In the genomic region with DNA sequence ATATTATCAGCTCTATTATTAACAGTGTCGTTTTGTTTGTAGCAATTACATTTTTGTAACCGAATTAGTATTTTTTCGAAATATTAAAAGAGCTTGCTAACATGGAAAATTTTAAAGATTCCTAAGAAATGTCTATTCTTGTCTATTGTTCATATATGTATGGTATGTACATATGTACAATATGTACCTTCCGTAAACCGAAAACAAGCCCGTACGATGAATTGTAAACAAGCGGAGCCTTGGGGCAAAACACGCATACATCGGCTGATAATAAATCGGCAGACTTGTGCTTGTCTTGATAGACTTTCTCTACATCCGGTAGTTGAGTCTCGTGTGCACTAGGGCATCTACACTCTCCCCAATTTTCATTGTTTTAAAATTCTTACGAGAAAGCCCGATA, we compare ENCODE assay signal across 1 fruit fly cellular context.
TF ChIP-seq lines count a peak whose summit lies in the region.

No protein-coding gene starts in this region.

TF ChIP-seq in whole organism, embryonic, 481 proteins besides CTCF, POLR2A, EP300 and RAD21 (continued from another document and continues in another):
- TF ChIP-seq vnd (GFP tag; IDR thresholded peaks at IDR 0.05; lab: Robert Waterston, UW; ENCODE audit: partially characterized antibody): no peak
- no peak for TF ChIP-seq CG17912 (GFP tag; optimal IDR thresholded peaks at IDR 0.05; lab: Kevin White, UChicago)
- TF ChIP-seq Doc2 (GFP tag; IDR thresholded peaks at IDR 0.05; lab: Robert Waterston, UW): no peak
- TF ChIP-seq nau (GFP tag; optimal IDR thresholded peaks at IDR 0.05; lab: Kevin White, UChicago): peak; percentile 49
- no peak for TF ChIP-seq HLH4C (GFP tag; IDR thresholded peaks at IDR 0.05; lab: Robert Waterston, UW; ENCODE audit: partially characterized antibody)
- peak; percentile 35 for TF ChIP-seq CG9727 (GFP tag; optimal IDR thresholded peaks at IDR 0.05; lab: Kevin White, UChicago)
- TF ChIP-seq Sry-β (GFP tag; optimal IDR thresholded peaks at IDR 0.05; lab: Kevin White, UChicago): no peak
- TF ChIP-seq Ada2b (GFP tag; IDR thresholded peaks at IDR 0.05; lab: Robert Waterston, UW): no peak
- no peak for TF ChIP-seq CG6175 (GFP tag; IDR thresholded peaks at IDR 0.05; lab: Robert Waterston, UW)
- no peak for TF ChIP-seq CG4282 (GFP tag; optimal IDR thresholded peaks at IDR 0.05; lab: Kevin White, UChicago)
- TF ChIP-seq lola (GFP tag; optimal IDR thresholded peaks at IDR 0.05; lab: Kevin White, UChicago): peak in 1 of 3 experiments; percentile 40
- no peak for TF ChIP-seq cg (GFP tag; optimal IDR thresholded peaks at IDR 0.05; lab: Kevin White, UChicago)
- TF ChIP-seq usp (GFP tag; optimal IDR thresholded peaks at IDR 0.05; lab: Kevin White, UChicago): no peak
- TF ChIP-seq CG33213 (GFP tag; optimal IDR thresholded peaks at IDR 0.05; lab: Kevin White, UChicago): peak; percentile 60
- peak; percentile 38 for TF ChIP-seq CG6254 (GFP tag; optimal IDR thresholded peaks at IDR 0.05; lab: Kevin White, UChicago)
- TF ChIP-seq CG3838 (GFP tag; optimal IDR thresholded peaks at IDR 0.05; lab: Kevin White, UChicago): peak; percentile 4
- TF ChIP-seq esg (GFP tag; conservative IDR thresholded peaks at IDR 0.05; lab: Robert Waterston, UW): no peak
- no peak for TF ChIP-seq scrt (GFP tag; optimal IDR thresholded peaks at IDR 0.05; lab: Kevin White, UChicago)
- no peak for TF ChIP-seq Oaz (GFP tag; IDR thresholded peaks at IDR 0.05; lab: Robert Waterston, UW)
- TF ChIP-seq Atf3 (GFP tag; optimal IDR thresholded peaks at IDR 0.05; lab: Kevin White, UChicago): no peak
- TF ChIP-seq sens-2 (GFP tag; IDR thresholded peaks at IDR 0.05; lab: Robert Waterston, UW): 0 out of 2 replicates have a peak, but pooled peaks have one; percentile 38
- no peak for TF ChIP-seq HmgZ (tag; optimal IDR thresholded peaks at IDR 0.05; lab: Kevin White, UChicago)
- no peak for TF ChIP-seq da (GFP tag; optimal IDR thresholded peaks at IDR 0.05; lab: Kevin White, UChicago)
- TF ChIP-seq psq (GFP tag; optimal IDR thresholded peaks at IDR 0.05; lab: Kevin White, UChicago): no peak
- TF ChIP-seq Vsx1 (GFP tag; optimal IDR thresholded peaks at IDR 0.05; lab: Kevin White, UChicago): peak; percentile 58
- peak; percentile 50 for TF ChIP-seq Fer1 (GFP tag; optimal IDR thresholded peaks at IDR 0.05; lab: Kevin White, UChicago)
- TF ChIP-seq trh (GFP tag; optimal IDR thresholded peaks at IDR 0.05; lab: Kevin White, UChicago): no peak
- TF ChIP-seq CG34422 (GFP tag; IDR thresholded peaks at IDR 0.05; lab: Robert Waterston, UW): no peak
- no peak for TF ChIP-seq Tbp (GFP tag; optimal IDR thresholded peaks at IDR 0.05; lab: Kevin White, UChicago)
- TF ChIP-seq dati (GFP tag; IDR thresholded peaks at IDR 0.05; lab: Robert Waterston, UW): no peak
- no peak for TF ChIP-seq gsb (GFP tag; IDR thresholded peaks at IDR 0.05; lab: Robert Waterston, UW)
- TF ChIP-seq CG17328 (GFP tag; IDR thresholded peaks at IDR 0.05; lab: Robert Waterston, UW): peak; percentile 32; the same call in 1 of the 2 replicates
- peak; percentile 47 for TF ChIP-seq NC2α (GFP tag; optimal IDR thresholded peaks at IDR 0.05; lab: Kevin White, UChicago)
- TF ChIP-seq CG13424 (tag; optimal IDR thresholded peaks at IDR 0.05; lab: Kevin White, UChicago): peak; percentile 38
- peak; percentile 55 for TF ChIP-seq Sox100B (GFP tag; optimal IDR thresholded peaks at IDR 0.05; lab: Kevin White, UChicago)
- no peak for TF ChIP-seq CG4404 (GFP tag; IDR thresholded peaks at IDR 0.05; lab: Robert Waterston, UW)
- peak; percentile 34 for TF ChIP-seq CG5180 (GFP tag; optimal IDR thresholded peaks at IDR 0.05; lab: Kevin White, UChicago)
- TF ChIP-seq CG12219 (GFP tag; optimal IDR thresholded peaks at IDR 0.05; lab: Kevin White, UChicago): no peak
- peak; percentile 71 for TF ChIP-seq HHEX (GFP tag; optimal IDR thresholded peaks at IDR 0.05; lab: Kevin White, UChicago)
- TF ChIP-seq caup (GFP tag; optimal IDR thresholded peaks at IDR 0.05; lab: Kevin White, UChicago; ENCODE audit: severe bottlenecking): peak; percentile 50
- no peak for TF ChIP-seq CG7963 (GFP tag; IDR thresholded peaks at IDR 0.05; lab: Robert Waterston, UW; ENCODE audit: partially characterized antibody)
- TF ChIP-seq Sry-δ (GFP tag; optimal IDR thresholded peaks at IDR 0.05; lab: Kevin White, UChicago): no peak
- TF ChIP-seq Usf (GFP tag; optimal IDR thresholded peaks at IDR 0.05; lab: Kevin White, UChicago): no peak
- no peak for TF ChIP-seq slbo (GFP tag; IDR thresholded peaks at IDR 0.05; lab: Robert Waterston, UW)
- no peak for TF ChIP-seq stwl (tag; optimal IDR thresholded peaks at IDR 0.05; lab: Kevin White, UChicago)
- no peak for TF ChIP-seq pita (GFP tag; optimal IDR thresholded peaks at IDR 0.05; lab: Kevin White, UChicago)
- TF ChIP-seq Eip74EF (GFP tag; optimal IDR thresholded peaks at IDR 0.05; lab: Kevin White, UChicago): peak in 1 of 2 experiments; percentile 27
- TF ChIP-seq fru (optimal IDR thresholded peaks at IDR 0.05; lab: Kevin White, UChicago): no peak
- no peak for TF ChIP-seq Dfd (GFP tag; optimal IDR thresholded peaks at IDR 0.05; lab: Kevin White, UChicago)
- TF ChIP-seq ci (GFP tag; IDR thresholded peaks at IDR 0.05; lab: Robert Waterston, UW): peak; percentile 67; the same call in 1 of the 3 replicates
- TF ChIP-seq wek (GFP tag; optimal IDR thresholded peaks at IDR 0.05; lab: Kevin White, UChicago): peak; percentile 75
- TF ChIP-seq CG1792 (GFP tag; optimal IDR thresholded peaks at IDR 0.05; lab: Kevin White, UChicago): peak; percentile 45
- TF ChIP-seq chinmo (GFP tag; IDR thresholded peaks at IDR 0.05; lab: Robert Waterston, UW; ENCODE audit: partially characterized antibody): no peak
- peak; percentile 66 for TF ChIP-seq CG1529 (GFP tag; optimal IDR thresholded peaks at IDR 0.05; lab: Kevin White, UChicago)
- peak; percentile 81 for TF ChIP-seq cwo (GFP tag; optimal IDR thresholded peaks at IDR 0.05; lab: Kevin White, UChicago)
- TF ChIP-seq lilli (GFP tag; optimal IDR thresholded peaks at IDR 0.05; lab: Kevin White, UChicago): no peak
- peak; percentile 8 for TF ChIP-seq Camta (GFP tag; optimal IDR thresholded peaks at IDR 0.05; lab: Kevin White, UChicago)
- no peak for TF ChIP-seq B-H1 (GFP tag; IDR thresholded peaks at IDR 0.05; lab: Robert Waterston, UW)
- TF ChIP-seq gro (GFP tag; optimal IDR thresholded peaks at IDR 0.05; lab: Kevin White, UChicago): no peak
- TF ChIP-seq CG9817 (tag; optimal IDR thresholded peaks at IDR 0.05; lab: Kevin White, UChicago): peak; percentile 9
- no peak for TF ChIP-seq grau (tag; optimal IDR thresholded peaks at IDR 0.05; lab: Kevin White, UChicago)
- TF ChIP-seq jing (GFP tag; optimal IDR thresholded peaks at IDR 0.05; lab: Kevin White, UChicago): no peak
- 0 out of 2 replicates have a peak, but pooled peaks have one; percentile 23 for TF ChIP-seq CG43689 (GFP tag; IDR thresholded peaks at IDR 0.05; lab: Robert Waterston, UW)
- no peak for TF ChIP-seq CG17802 (tag; optimal IDR thresholded peaks at IDR 0.05; lab: Kevin White, UChicago)
- TF ChIP-seq repo (GFP tag; optimal IDR thresholded peaks at IDR 0.05; lab: Kevin White, UChicago): peak; percentile 31
- no peak for TF ChIP-seq NK7.1 (GFP tag; optimal IDR thresholded peaks at IDR 0.05; lab: Kevin White, UChicago)
- no peak for TF ChIP-seq schlank (tag; optimal IDR thresholded peaks at IDR 0.05; lab: Kevin White, UChicago)
- peak; percentile 4 for TF ChIP-seq CG12659 (GFP tag; optimal IDR thresholded peaks at IDR 0.05; lab: Kevin White, UChicago)
- TF ChIP-seq gce (GFP tag; IDR thresholded peaks at IDR 0.05; lab: Robert Waterston, UW): peak; percentile 49; the same call in 1 of the 3 replicates
- no peak for TF ChIP-seq CG2889 (GFP tag; IDR thresholded peaks at IDR 0.05; lab: Robert Waterston, UW)
- TF ChIP-seq CG32772 (GFP tag; IDR thresholded peaks at IDR 0.05; lab: Robert Waterston, UW): no peak
- no peak for TF ChIP-seq fd96Cb (tag; optimal IDR thresholded peaks at IDR 0.05; lab: Kevin White, UChicago)
- no peak for TF ChIP-seq slp2 (GFP tag; optimal IDR thresholded peaks at IDR 0.05; lab: Kevin White, UChicago)
- peak; percentile 48; the same call in 1 of the 3 replicates for TF ChIP-seq CG11695 (GFP tag; IDR thresholded peaks at IDR 0.05; lab: Robert Waterston, UW)
- peak; percentile 41; the same call in 1 of the 2 replicates for TF ChIP-seq CG10959 (GFP tag; IDR thresholded peaks at IDR 0.05; lab: Robert Waterston, UW)
- no peak for TF ChIP-seq shn (GFP tag; optimal IDR thresholded peaks at IDR 0.05; lab: Kevin White, UChicago)
- no peak for TF ChIP-seq ind (GFP tag; optimal IDR thresholded peaks at IDR 0.05; lab: Kevin White, UChicago)
- TF ChIP-seq tio (GFP tag; optimal IDR thresholded peaks at IDR 0.05; lab: Kevin White, UChicago): peak; percentile 3
- no peak for TF ChIP-seq CG7745 (tag; optimal IDR thresholded peaks at IDR 0.05; lab: Kevin White, UChicago)
- no peak for TF ChIP-seq CG32767 (GFP tag; IDR thresholded peaks at IDR 0.05; lab: Robert Waterston, UW)
- peak; percentile 86 for TF ChIP-seq Med (GFP tag; lab: Kevin White, UChicago)
- TF ChIP-seq fd102C (GFP tag; optimal IDR thresholded peaks at IDR 0.05; lab: Kevin White, UChicago): no peak
- no peak for TF ChIP-seq ap (GFP tag; IDR thresholded peaks at IDR 0.05; lab: Robert Waterston, UW)
- peak; percentile 78; the same call in 1 of the 2 replicates for TF ChIP-seq Awh (GFP tag; IDR thresholded peaks at IDR 0.05; lab: Robert Waterston, UW)
- TF ChIP-seq Mrtf (GFP tag; IDR thresholded peaks at IDR 0.05; lab: Robert Waterston, UW): peak; percentile 60; the same call in 1 of the 3 replicates
- 0 out of 2 replicates have a peak, but pooled peaks have one; percentile 14 for TF ChIP-seq CG31224 (GFP tag; IDR thresholded peaks at IDR 0.05; lab: Robert Waterston, UW)
- TF ChIP-seq sob (GFP tag; IDR thresholded peaks at IDR 0.05; lab: Robert Waterston, UW): peak; percentile 69
- no peak for TF ChIP-seq bowl (GFP tag; IDR thresholded peaks at IDR 0.05; lab: Robert Waterston, UW)
- TF ChIP-seq ash1 (GFP tag; optimal IDR thresholded peaks at IDR 0.05; lab: Kevin White, UChicago): no peak
- TF ChIP-seq cato (GFP tag; optimal IDR thresholded peaks at IDR 0.05; lab: Kevin White, UChicago; ENCODE audit: borderline replicate concordance): no peak
- peak; percentile 72 for TF ChIP-seq CG18599 (GFP tag; optimal IDR thresholded peaks at IDR 0.05; lab: Kevin White, UChicago)
- TF ChIP-seq sd (tag; optimal IDR thresholded peaks at IDR 0.05; lab: Kevin White, UChicago): no peak
- no peak for TF ChIP-seq kah (GFP tag; optimal IDR thresholded peaks at IDR 0.05; lab: Kevin White, UChicago)
- no peak for TF ChIP-seq maf-S (GFP tag; optimal IDR thresholded peaks at IDR 0.05; lab: Kevin White, UChicago)
- TF ChIP-seq ara (GFP tag; IDR thresholded peaks at IDR 0.05; lab: Robert Waterston, UW): peak; percentile 80
- no peak for TF ChIP-seq CG13624 (GFP tag; optimal IDR thresholded peaks at IDR 0.05; lab: Kevin White, UChicago)
- no peak for TF ChIP-seq abd-A (tag; optimal IDR thresholded peaks at IDR 0.05; lab: Kevin White, UChicago)
- peak; percentile 54 for TF ChIP-seq CG10209 (GFP tag; optimal IDR thresholded peaks at IDR 0.05; lab: Kevin White, UChicago)
- TF ChIP-seq CG18262 (tag; optimal IDR thresholded peaks at IDR 0.05; lab: Kevin White, UChicago): peak; percentile 36
- no peak for TF ChIP-seq inv (GFP tag; IDR thresholded peaks at IDR 0.05; lab: Robert Waterston, UW; ENCODE audit: partially characterized antibody)
- TF ChIP-seq Bdp1 (GFP tag; optimal IDR thresholded peaks at IDR 0.05; lab: Kevin White, UChicago): no peak
- peak in 1 of 2 experiments; percentile 79 for TF ChIP-seq bsh (GFP tag; optimal IDR thresholded peaks at IDR 0.05; lab: Kevin White, UChicago)
- no peak for TF ChIP-seq Ets65A (GFP tag; lab: Kevin White, UChicago)
- no peak for TF ChIP-seq ac (GFP tag; optimal IDR thresholded peaks at IDR 0.05; lab: Kevin White, UChicago)
- TF ChIP-seq H2.0 (GFP tag; IDR thresholded peaks at IDR 0.05; lab: Robert Waterston, UW): no peak
- TF ChIP-seq unc-4 (GFP tag; IDR thresholded peaks at IDR 0.05; lab: Robert Waterston, UW; ENCODE audit: partially characterized antibody): no peak
- no peak for TF ChIP-seq Xbp1 (GFP tag; optimal IDR thresholded peaks at IDR 0.05; lab: Kevin White, UChicago)
- no peak for TF ChIP-seq luna (GFP tag; optimal IDR thresholded peaks at IDR 0.05; lab: Kevin White, UChicago)
- TF ChIP-seq CG10565 (GFP tag; optimal IDR thresholded peaks at IDR 0.05; lab: Kevin White, UChicago): no peak
- TF ChIP-seq eve (GFP tag; optimal IDR thresholded peaks at IDR 0.05; lab: Kevin White, UChicago): no peak
- no peak for TF ChIP-seq CG9932 (GFP tag; IDR thresholded peaks at IDR 0.05; lab: Robert Waterston, UW)
- no peak for TF ChIP-seq CG34376 (GFP tag; optimal IDR thresholded peaks at IDR 0.05; lab: Kevin White, UChicago)
- no peak for TF ChIP-seq CG10147 (GFP tag; optimal IDR thresholded peaks at IDR 0.05; lab: Kevin White, UChicago)
- no peak for TF ChIP-seq NFAT (GFP tag; IDR thresholded peaks at IDR 0.05; lab: Robert Waterston, UW)
- no peak for TF ChIP-seq ttk (GFP tag; IDR thresholded peaks at IDR 0.05; lab: Robert Waterston, UW)
- TF ChIP-seq B-H2 (GFP tag; optimal IDR thresholded peaks at IDR 0.05; lab: Kevin White, UChicago): no peak
- TF ChIP-seq CG2875 (GFP tag; optimal IDR thresholded peaks at IDR 0.05; lab: Kevin White, UChicago): peak; percentile 73
- peak; percentile 11 for TF ChIP-seq twi (tag; optimal IDR thresholded peaks at IDR 0.05; lab: Kevin White, UChicago)
- TF ChIP-seq sqz (GFP tag; optimal IDR thresholded peaks at IDR 0.05; lab: Kevin White, UChicago): peak; percentile 49
- TF ChIP-seq CG5953 (GFP tag; IDR thresholded peaks at IDR 0.05; lab: Robert Waterston, UW): no peak
- TF ChIP-seq zen2 (GFP tag; IDR thresholded peaks at IDR 0.05; lab: Robert Waterston, UW; ENCODE audit: partially characterized antibody): no peak
- peak; percentile 4 for TF ChIP-seq CG10979 (tag; optimal IDR thresholded peaks at IDR 0.05; lab: Kevin White, UChicago)
- TF ChIP-seq Nf-YB (GFP tag; optimal IDR thresholded peaks at IDR 0.05; lab: Kevin White, UChicago): no peak
- TF ChIP-seq Gug (GFP tag; IDR thresholded peaks at IDR 0.05; lab: Robert Waterston, UW): no peak
- TF ChIP-seq dimm (GFP tag; IDR thresholded peaks at IDR 0.05; lab: Robert Waterston, UW): no peak
- no peak for TF ChIP-seq Pdp1 (GFP tag; optimal IDR thresholded peaks at IDR 0.05; lab: Kevin White, UChicago)
- no peak for TF ChIP-seq MESR4 (GFP tag; optimal IDR thresholded peaks at IDR 0.05; lab: Kevin White, UChicago)
- TF ChIP-seq Dek (tag; optimal IDR thresholded peaks at IDR 0.05; lab: Kevin White, UChicago): no peak
- TF ChIP-seq CG12744 (GFP tag; optimal IDR thresholded peaks at IDR 0.05; lab: Kevin White, UChicago): no peak
- no peak for TF ChIP-seq croc (GFP tag; conservative IDR thresholded peaks at IDR 0.05; lab: Robert Waterston, UW)
